Worm (Caenorhabditis elegans): Measurements from ENCODE around the gene F48F5.6.

Gene F48F5.6

ce11 chrV:20492385-20492784 lies 39.4 kb upstream of the F48F5.6 start, which contains the start of gene srbc-79:
Gene srbc-79, minus strand, starts transcription at chrV:20492485.
- TF ChIP-seq fkh-3 (tag; optimal IDR thresholded peaks at IDR 0.05) (no peak), ceh-40 (GFP tag; IDR thresholded peaks at IDR 0.05) (no peak), hlh-12 (tag; optimal IDR thresholded peaks at IDR 0.05) (no peak), die-1 (tag; optimal IDR thresholded peaks at IDR 0.05) (no peak), aptf-3 (GFP tag; IDR thresholded peaks at IDR 0.05) (no peak), egl-18 (GFP tag; IDR thresholded peaks at IDR 0.05) (no peak), lir-1 (GFP tag; conservative IDR thresholded peaks at IDR 0.05) (no peak), mes-4 (tag; optimal IDR thresholded peaks at IDR 0.05) (no peak)

- TF ChIP-seq ceh-79 (tag; optimal IDR thresholded peaks at IDR 0.05) (no peak), cebp-1 (GFP tag; IDR thresholded peaks at IDR 0.05) (no peak), cebp-1 (tag; optimal IDR thresholded peaks at IDR 0.05) (no peak), sptf-2 (GFP tag; optimal IDR thresholded peaks at IDR 0.05) (no peak), rpc-1 (optimal IDR thresholded peaks at IDR 0.05) (no peak), rpc-1 (tag; optimal IDR thresholded peaks at IDR 0.05) (no peak), F39B2.1 (GFP tag; IDR thresholded peaks at IDR 0.05) (no peak), B0261.1 (tag; optimal IDR thresholded peaks at IDR 0.05) (no peak), rcor-1 (GFP tag; IDR thresholded peaks at IDR 0.05) (no peak), snpc-1.1 (tag; optimal IDR thresholded peaks at IDR 0.05; ENCODE audit: insufficient read depth) (no peak), ztf-3 (GFP tag; optimal IDR thresholded peaks at IDR 0.05) (no peak), ztf-18 (tag; optimal IDR thresholded peaks at IDR 0.05) (no peak), F23B12.7 (tag; optimal IDR thresholded peaks at IDR 0.05; ENCODE audit: insufficient read depth) (no peak), lin-26 (GFP tag; IDR thresholded peaks at IDR 0.05) (no peak), T26A5.8 (tag; optimal IDR thresholded peaks at IDR 0.05) (no peak), somi-1 (GFP tag; optimal IDR thresholded peaks at IDR 0.05) (no peak)
Measured at ce11 chrV:20489102-20489501, 36.1 kb upstream of the F48F5.6 start, which contains the start of gene srbc-78. Gene srbc-78, minus strand, starts transcription at chrV:20489202.

- TF ChIP-seq ceh-27 (GFP tag; optimal IDR thresholded peaks at IDR 0.05) (no peak), B0035.1 (tag; optimal IDR thresholded peaks at IDR 0.05) (no peak), F52B5.7 (tag; optimal IDR thresholded peaks at IDR 0.05) (no peak), B0019.2 (GFP tag; conservative IDR thresholded peaks at IDR 0.05) (no peak), madf-6 (GFP tag; IDR thresholded peaks at IDR 0.05) (no peak), unc-130 (GFP tag; optimal IDR thresholded peaks at IDR 0.05) (no peak), ceh-79 (tag; optimal IDR thresholded peaks at IDR 0.05) (no peak), somi-1 (GFP tag; optimal IDR thresholded peaks at IDR 0.05) (no peak), snpc-3.4 (tag; optimal IDR thresholded peaks at IDR 0.05) (no peak), K11D2.4 (GFP tag; IDR thresholded peaks at IDR 0.05) (no peak), ceh-58 (GFP tag; IDR thresholded peaks at IDR 0.05) (no peak)
Measured at ce11 chrV:20486549-20486948, 33.6 kb upstream of the F48F5.6 start.

ce11 chrV:20485285-20485684 lies 32.3 kb upstream of the F48F5.6 start, which contains the start of gene dhcr-7:
Gene dhcr-7, minus strand, starts transcription at chrV:20485385.
- no peak for TF ChIP-seq repo-1 (tag; optimal IDR thresholded peaks at IDR 0.05)
- no peak for TF ChIP-seq dox-1 (GFP tag; IDR thresholded peaks at IDR 0.05)
- TF ChIP-seq F49E8.2 (tag; optimal IDR thresholded peaks at IDR 0.05; ENCODE audit: insufficient read depth), result no peak
- TF ChIP-seq ztf-28 (GFP tag; IDR thresholded peaks at IDR 0.05), result no peak
- TF ChIP-seq snpc-1.1 (tag; optimal IDR thresholded peaks at IDR 0.05; ENCODE audit: insufficient read depth), result no peak
- TF ChIP-seq F22D6.2 (tag; optimal IDR thresholded peaks at IDR 0.05), result no peak
- TF ChIP-seq ztf-26 (tag; optimal IDR thresholded peaks at IDR 0.05), result no peak
- TF ChIP-seq athp-1 (tag; optimal IDR thresholded peaks at IDR 0.05), result no peak
- TF ChIP-seq F55B11.4 (tag; optimal IDR thresholded peaks at IDR 0.05; ENCODE audit: borderline replicate concordance, insufficient read depth), result no peak
- no peak for TF ChIP-seq aptf-2 (GFP tag; conservative IDR thresholded peaks at IDR 0.05)
- TF ChIP-seq snpc-1.3 (tag; optimal IDR thresholded peaks at IDR 0.05; ENCODE audit: insufficient read depth), result no peak
- TF ChIP-seq tbp1 (GFP tag; optimal IDR thresholded peaks at IDR 0.05), result no peak
- TF ChIP-seq gei-17 (GFP tag; optimal IDR thresholded peaks at IDR 0.05), result no peak
- no peak for TF ChIP-seq tlf-1 (GFP tag; optimal IDR thresholded peaks at IDR 0.05)
- TF ChIP-seq lin-54 (GFP tag; optimal IDR thresholded peaks at IDR 0.05), result no peak
